Fruit fly (Drosophila melanogaster) whole organism, adult: Measurements from ENCODE around the gene CG9164.

Source experiments
- CG11617 ChIP-seq: fragments of 200-800 bp; sonication (Bioruptor generic); optimal IDR thresholded peaks from 2 replicates; lab custom pipeline; 2017; ENCODE audit warnings: mild to moderate bottlenecking, missing biosample characterization, missing genetic modification reagents, missing genetic modification characterization
- CG12768 ChIP-seq: fragments of 200-800 bp; sonication (Bioruptor generic); optimal IDR thresholded peaks from 2 replicates; lab custom pipeline; 2017; ENCODE audit warnings: missing biosample characterization, missing genetic modification characterization, mild to moderate bottlenecking, moderate library complexity, missing genetic modification reagents
- CG14711 ChIP-seq: fragments of 200-800 bp; sonication (Bioruptor generic); optimal IDR thresholded peaks from 2 replicates; lab custom pipeline; 2018; ENCODE audit warnings: missing biosample characterization, mild to moderate bottlenecking, missing genetic modification characterization, moderate library complexity
- CG1620 ChIP-seq: fragments of 200-800 bp; sonication (Bioruptor generic); optimal IDR thresholded peaks from 2 replicates; lab custom pipeline; 2016; ENCODE audit warnings: missing biosample characterization, missing genetic modification characterization
- CG33017 ChIP-seq: fragments of 200-800 bp; sonication (Bioruptor generic); optimal IDR thresholded peaks from 2 replicates; lab custom pipeline; 2018; ENCODE audit warnings: missing biosample characterization, mild to moderate bottlenecking, missing genetic modification characterization, moderate library complexity
- CG5204 ChIP-seq: fragments of 200-800 bp; sonication (Bioruptor generic); optimal IDR thresholded peaks from 2 replicates; lab custom pipeline; 2016; ENCODE audit warnings: missing biosample characterization, missing genetic modification characterization
- CG7045 ChIP-seq: fragments of 200-800 bp; sonication (Bioruptor generic); optimal IDR thresholded peaks from 2 replicates; lab custom pipeline; 2017; ENCODE audit warnings: missing biosample characterization, mild to moderate bottlenecking, missing genetic modification characterization
- CG7101 ChIP-seq: fragments of 200-800 bp; sonication (Bioruptor generic); optimal IDR thresholded peaks from 2 replicates; lab custom pipeline; 2018; ENCODE audit warnings: missing biosample characterization, mild to moderate bottlenecking, missing genetic modification characterization, moderate library complexity
- Clk ChIP-seq: fragments of 200-800 bp; sonication (Bioruptor generic); optimal IDR thresholded peaks from 2 replicates; lab custom pipeline; 2017; ENCODE audit warnings: missing biosample characterization, missing genetic modification characterization
- Crg-1 ChIP-seq: fragments of 200-800 bp; sonication (Bioruptor generic); optimal IDR thresholded peaks from 2 replicates; lab custom pipeline; 2016; ENCODE audit warnings: missing biosample characterization, missing genetic modification characterization
- Hr96 ChIP-seq: fragments of 200-800 bp; sonication (Bioruptor generic); optimal IDR thresholded peaks from 2 replicates; lab custom pipeline; 2016; ENCODE audit warnings: missing biosample characterization, missing genetic modification characterization
- Mnt ChIP-seq: fragments of 200-800 bp; sonication (Bioruptor generic); optimal IDR thresholded peaks from 2 replicates; lab custom pipeline; 2016; ENCODE audit warnings: missing biosample characterization, mild to moderate bottlenecking, missing genetic modification characterization
- bab1 ChIP-seq: fragments of 200-800 bp; sonication (Bioruptor generic); optimal IDR thresholded peaks from 3 replicates; lab custom pipeline; 2019; ENCODE audit warnings: missing biosample characterization, mild to moderate bottlenecking, missing genetic modification characterization, moderate library complexity
- cic ChIP-seq: fragments of 200-800 bp; sonication (Bioruptor generic); optimal IDR thresholded peaks from 2 replicates; lab custom pipeline; 2017; ENCODE audit warnings: missing biosample characterization, mild to moderate bottlenecking, missing genetic modification characterization, moderate library complexity
- cnc ChIP-seq, 2 experiments: fragments of >200 bp; optimal IDR thresholded peaks; 2 replicates each; lab custom pipeline; 2017
- kay ChIP-seq: fragments of 200-800 bp; sonication (Bioruptor generic); peaks from one replicate; lab custom pipeline; 2016; ENCODE audit warnings: missing biosample characterization, missing genetic modification characterization, borderline replicate concordance
- ovo ChIP-seq: fragments of 200-800 bp; sonication (Bioruptor generic); optimal IDR thresholded peaks from 2 replicates; lab custom pipeline; 2016; ENCODE audit warnings: missing biosample characterization, missing genetic modification characterization
- pad ChIP-seq: fragments of 200-800 bp; sonication (Bioruptor generic); optimal IDR thresholded peaks from 3 replicates; lab custom pipeline; 2017; ENCODE audit warnings: missing biosample characterization, missing genetic modification characterization, mild to moderate bottlenecking, moderate library complexity, missing genetic modification reagents
- tj ChIP-seq: fragments of 200-800 bp; sonication (Bioruptor generic); optimal IDR thresholded peaks from 3 replicates; lab custom pipeline; 2017; ENCODE audit warnings: missing biosample characterization, mild to moderate bottlenecking, missing genetic modification characterization, moderate library complexity
- toe ChIP-seq: fragments of 200-800 bp; sonication (Bioruptor generic); optimal IDR thresholded peaks from 2 replicates; lab custom pipeline; 2016; ENCODE audit warnings: missing biosample characterization, missing genetic modification characterization

Gene CG9164

dm6 chrX:15344473-15345331 is 40.5 kb downstream of the CG9164 start, which contains the start of the genes CG12608 and Prp5:
Gene CG12608, minus strand, starts transcription at chrX:15344625.
Gene Prp5, plus strand, starts transcription at chrX:15345169.
- TF ChIP-seq CG7101 (no peak), bab1 (no peak), ovo (GFP tag; lab: Kevin White, UChicago) (no peak), tj (GFP tag; lab: Kevin White, UChicago) (no peak), Mnt (GFP tag; lab: Kevin White, UChicago) (no peak), cnc (optimal IDR thresholded peaks at IDR 0.05; lab: Kevin White, UChicago) (no peak), CG5204 (no peak)

DNA sequence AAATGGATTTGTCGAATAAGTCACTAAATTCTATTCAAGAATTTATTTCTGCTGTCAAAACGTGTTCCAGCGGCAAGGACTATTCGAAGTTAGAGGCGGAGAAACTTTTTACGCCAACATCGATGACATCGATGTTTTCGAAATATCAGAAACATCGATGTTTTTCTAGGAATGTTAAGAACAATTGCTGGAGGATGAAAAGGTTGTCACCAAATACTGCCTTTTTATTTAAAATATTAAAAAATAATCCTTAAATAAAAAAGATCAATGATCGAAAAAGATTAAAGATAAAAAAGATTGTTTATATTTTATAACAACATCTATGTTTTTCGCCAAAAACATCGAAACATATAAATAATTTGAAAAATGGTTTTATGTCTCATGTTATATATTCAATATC is 43.2 kb downstream of the CG9164 start, which contains the start of gene CG9123:
TSS of gene CG9123 (minus strand) at position 101 of the 400 bp plus-strand sequence.
- TF ChIP-seq cic (GFP tag; lab: Kevin White, UChicago) (no peak), toe (no peak), CG14711 (tag; lab: Kevin White, UChicago) (no peak)

DNA sequence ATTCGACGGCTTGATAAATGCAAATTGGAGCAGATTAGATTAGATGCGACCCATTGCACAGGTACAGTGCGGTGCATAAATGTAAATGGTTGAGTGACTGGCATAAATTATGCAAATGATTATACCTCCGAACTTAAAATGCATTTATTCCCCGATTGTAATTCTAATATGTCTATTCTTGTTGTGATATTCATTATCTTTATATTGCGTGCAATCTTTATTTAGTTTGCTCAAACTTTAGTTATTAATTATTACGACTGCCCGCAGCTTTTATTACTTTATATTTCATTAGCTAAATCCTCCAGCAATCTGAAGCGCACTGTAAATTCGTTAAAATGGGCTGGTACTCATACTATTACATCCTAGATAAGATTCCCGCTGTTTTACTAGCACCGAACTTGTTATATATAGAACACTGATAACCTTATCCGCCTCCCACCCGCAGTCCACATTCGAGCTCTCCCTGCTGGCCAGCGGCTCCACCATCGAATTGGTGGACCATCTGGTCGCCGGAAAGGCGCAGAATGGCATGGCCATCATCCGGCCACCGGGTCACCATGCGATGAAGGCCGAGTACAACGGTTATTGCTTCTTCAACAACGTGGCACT is 49.3 kb downstream of the CG9164 start:
- TF ChIP-seq ovo (GFP tag; lab: Kevin White, UChicago) (no peak), CG33017 (tag; lab: Kevin White, UChicago) (peak; percentile 61), bab1 (no peak), CG5204 (no peak), Hr96 (peak; percentile 43), cic (GFP tag; lab: Kevin White, UChicago) (peak; percentile 87), tj (GFP tag; lab: Kevin White, UChicago) (peak; percentile 56), CG11617 (GFP tag; lab: Kevin White, UChicago) (peak; percentile 75), Crg-1 (GFP tag; lab: Kevin White, UChicago) (no peak), toe (no peak), CG14711 (tag; lab: Kevin White, UChicago) (peak; percentile 71), CG7045 (peak; percentile 43), Clk (GFP tag; lab: Kevin White, UChicago) (no peak), cnc (optimal IDR thresholded peaks at IDR 0.05; lab: Kevin White, UChicago) (peak; percentile 36 to 79), CG12768 (GFP tag; lab: Kevin White, UChicago) (peak; percentile 43), pad (GFP tag; lab: Kevin White, UChicago) (peak; percentile 48), Mnt (GFP tag; lab: Kevin White, UChicago) (peak; percentile 48), CG7101 (peak; percentile 77)

dm6 chrX:15334999-15335398 is 50.2 kb downstream of the CG9164 start:
- TF ChIP-seq tj (GFP tag; lab: Kevin White, UChicago): no peak
- no peak for TF ChIP-seq CG7045
- no peak for TF ChIP-seq toe
- TF ChIP-seq Mnt (GFP tag; lab: Kevin White, UChicago): peak; percentile 26
- no peak for TF ChIP-seq CG12768 (GFP tag; lab: Kevin White, UChicago)
- no peak for TF ChIP-seq CG14711 (tag; lab: Kevin White, UChicago)
- TF ChIP-seq bab1: no peak
- TF ChIP-seq Hr96: no peak
- TF ChIP-seq CG1620 (GFP tag; lab: Kevin White, UChicago): no peak

dm6 chrX:15333066-15333874 is 52.0 kb downstream of the CG9164 start, which contains the start of the genes CG9114 and HDAC6:
Gene CG9114, minus strand, starts transcription at chrX:15333154.
Gene HDAC6, plus strand, starts transcription at chrX:15333310.
- TF ChIP-seq CG7045 (peak; percentile 1), CG11617 (GFP tag; lab: Kevin White, UChicago) (peak; percentile 3), CG7101 (peak; percentile 14), tj (GFP tag; lab: Kevin White, UChicago) (peak; percentile 37), bab1 (no peak), Mnt (GFP tag; lab: Kevin White, UChicago) (peak; percentile 70), CG5204 (no peak), Hr96 (no peak), kay (GFP tag; lab: Kevin White, UChicago) (no peak), toe (no peak), cic (GFP tag; lab: Kevin White, UChicago) (peak; percentile 78), cnc (optimal IDR thresholded peaks at IDR 0.05; lab: Kevin White, UChicago) (no peak), CG33017 (tag; lab: Kevin White, UChicago) (no peak), pad (GFP tag; lab: Kevin White, UChicago) (peak; percentile 97), Crg-1 (GFP tag; lab: Kevin White, UChicago) (no peak), CG12768 (GFP tag; lab: Kevin White, UChicago) (peak; percentile 47), ovo (GFP tag; lab: Kevin White, UChicago) (peak; percentile 76), Clk (GFP tag; lab: Kevin White, UChicago) (no peak), CG1620 (GFP tag; lab: Kevin White, UChicago) (no peak), CG14711 (tag; lab: Kevin White, UChicago) (peak; percentile 20)
